Worm (Caenorhabditis elegans) whole organism, young adult: ENCODE results near the gene algn-2.
A peak's percentile ranks its signal among the peaks of the same experiment; 100 is the strongest.

Source experiments
- C06A6.2 ChIP-seq: fragments of 200-800 bp; sonication (Bioruptor generic); conservative IDR thresholded peaks from 2 replicates; pipeline ENCODE4 v1.3.6; 2022; ENCODE audit warnings: missing genetic modification characterization, missing compliant biosample characterization
- F22D6.2 ChIP-seq: sonication (generic microtip); optimal IDR thresholded peaks from 2 replicates; lab custom pipeline; 2016; ENCODE audit warnings: mild to moderate bottlenecking, missing genetic modification characterization, missing compliant biosample characterization
- K11D2.4 ChIP-seq: fragments of 200-800 bp; sonication (Bioruptor generic); IDR thresholded peaks from 2 replicates; pipeline ENCODE4 v1.3.6; 2022; ENCODE audit warnings: missing genetic modification reagents, missing genetic modification characterization, missing compliant biosample characterization
- Y67H2A.10 ChIP-seq: fragments of 200-800 bp; sonication (Bioruptor generic); conservative IDR thresholded peaks from 2 replicates; pipeline ENCODE4 v1.3.6; 2022; ENCODE audit warnings: missing genetic modification reagents, missing genetic modification characterization, missing compliant biosample characterization
- ZK185.1 ChIP-seq: sonication (generic microtip); optimal IDR thresholded peaks from 2 replicates; lab custom pipeline; 2016; ENCODE audit warnings: mild to moderate bottlenecking, missing genetic modification characterization, missing compliant biosample characterization; ENCODE audit not compliant: poor library complexity, severe bottlenecking
- aptf-3 ChIP-seq: fragments of 200-800 bp; sonication (Bioruptor generic); IDR thresholded peaks from 2 replicates; pipeline ENCODE4 v1.3.6; 2022; ENCODE audit warnings: missing genetic modification characterization, missing compliant biosample characterization
- attf-6 ChIP-seq: fragments of 200-800 bp; sonication (Bioruptor generic); IDR thresholded peaks from 2 replicates; pipeline ENCODE4 v1.3.6; 2022; ENCODE audit warnings: missing genetic modification reagents, missing genetic modification characterization, missing compliant biosample characterization
- bed-2 ChIP-seq: fragments of 200-800 bp; sonication (Bioruptor generic); IDR thresholded peaks from 2 replicates; pipeline ENCODE4 v1.3.6; 2022; ENCODE audit warnings: missing genetic modification reagents, missing genetic modification characterization, missing compliant biosample characterization
- cebp-1 ChIP-seq, 2 experiments: fragments of 200-800 bp in 1 of 2; sonication (Bioruptor generic) in 1 of 2; sonication (generic microtip) in 1 of 2; IDR thresholded peaks in 1 of 2; optimal IDR thresholded peaks in 1 of 2; 2 replicates each; pipeline versions ENCODE4 v1.3.6 to Lab custom; 2017 to 2022; ENCODE audit warnings: missing compliant biosample characterization in 2 of 2, missing genetic modification characterization in 2 of 2, mild to moderate bottlenecking in 1 of 2, missing genetic modification reagents in 1 of 2, moderate library complexity in 1 of 2
- ceh-100 ChIP-seq: fragments of 200-800 bp; sonication (Bioruptor generic); IDR thresholded peaks from 2 replicates; pipeline ENCODE4 v1.3.6; 2022; ENCODE audit warnings: missing genetic modification reagents, missing genetic modification characterization, missing compliant biosample characterization
- ceh-40 ChIP-seq: fragments of 200-800 bp; sonication (Bioruptor generic); IDR thresholded peaks from 2 replicates; pipeline ENCODE4 v1.3.6; 2022; ENCODE audit warnings: missing genetic modification characterization, missing compliant biosample characterization
- ceh-79 ChIP-seq: sonication (generic microtip); optimal IDR thresholded peaks from 2 replicates; lab custom pipeline; 2017; ENCODE audit warnings: mild to moderate bottlenecking, missing genetic modification characterization, missing compliant biosample characterization
- dox-1 ChIP-seq: fragments of 200-800 bp; sonication (Bioruptor generic); IDR thresholded peaks from 2 replicates; pipeline ENCODE4 v1.3.6; 2022; ENCODE audit warnings: missing genetic modification reagents, missing genetic modification characterization, missing compliant biosample characterization
- egrh-3 ChIP-seq: fragments of 200-800 bp; sonication (Bioruptor generic); IDR thresholded peaks from 2 replicates; pipeline ENCODE4 v1.3.6; 2022; ENCODE audit warnings: missing genetic modification reagents, missing genetic modification characterization, missing compliant biosample characterization
- ekl-4 ChIP-seq: fragments of 200-800 bp; sonication (Bioruptor generic); IDR thresholded peaks from 2 replicates; pipeline ENCODE4 v1.3.6; 2022; ENCODE audit warnings: missing genetic modification reagents, missing genetic modification characterization, missing compliant biosample characterization
- gei-17 ChIP-seq: fragments of 200-800 bp; sonication (Bioruptor generic); optimal IDR thresholded peaks from 2 replicates; lab custom pipeline; 2018; ENCODE audit warnings: mild to moderate bottlenecking, missing genetic modification characterization, missing compliant biosample characterization
- hlh-12 ChIP-seq: sonication (generic microtip); optimal IDR thresholded peaks from 2 replicates; lab custom pipeline; 2016; ENCODE audit warnings: missing genetic modification characterization, missing compliant biosample characterization
- hmg-1.2 ChIP-seq: fragments of 200-800 bp; sonication (Bioruptor generic); IDR thresholded peaks from 2 replicates; pipeline ENCODE4 v1.3.6; 2022; ENCODE audit warnings: missing genetic modification reagents, missing genetic modification characterization, missing compliant biosample characterization
- hmg-20 ChIP-seq: fragments of 200-800 bp; sonication (Bioruptor generic); IDR thresholded peaks from 2 replicates; pipeline ENCODE4 v1.3.6; 2022; ENCODE audit warnings: missing genetic modification reagents, missing genetic modification characterization, missing compliant biosample characterization
- hsf-1 ChIP-seq: fragments of 200-800 bp; sonication (Bioruptor generic); IDR thresholded peaks from 2 replicates; pipeline ENCODE4 v1.3.6; 2022; ENCODE audit warnings: missing genetic modification reagents, missing genetic modification characterization, missing compliant biosample characterization
- let-607 ChIP-seq, 2 experiments: fragments of 200-800 bp in 1 of 2; sonication (Bioruptor generic) in 1 of 2; sonication (generic microtip) in 1 of 2; optimal IDR thresholded peaks; 2 replicates each; lab custom pipeline; 2016 to 2018; ENCODE audit warnings: mild to moderate bottlenecking in 2 of 2, missing compliant biosample characterization in 2 of 2, missing genetic modification characterization in 2 of 2, moderate library complexity in 2 of 2, missing genotype in 1 of 2
- lin-26 ChIP-seq: fragments of 200-800 bp; sonication (Bioruptor generic); IDR thresholded peaks from 2 replicates; pipeline ENCODE4 v1.3.6; 2022; ENCODE audit warnings: missing genetic modification reagents, missing genetic modification characterization, missing compliant biosample characterization
- lin-35 ChIP-seq, 3 experiments: fragments of 150-350 bp in 2 of 3; sonication (generic microtip) in 1 of 3; optimal IDR thresholded peaks; 2 replicates each; lab custom pipeline; 2014 to 2018; ENCODE audit warnings: missing biosample characterization in 3 of 3, missing genetic modification characterization in 3 of 3, missing genetic modification reagents in 3 of 3
- lin-40 ChIP-seq: sonication (generic microtip); optimal IDR thresholded peaks from 2 replicates; lab custom pipeline; 2016; ENCODE audit warnings: missing genetic modification characterization, mild to moderate bottlenecking, missing compliant biosample characterization, missing genotype, missing genetic modification reagents
- lsl-1 ChIP-seq: fragments of 200-800 bp; sonication (Bioruptor generic); optimal IDR thresholded peaks from 2 replicates; lab custom pipeline; 2018; ENCODE audit warnings: mild to moderate bottlenecking, missing genetic modification characterization, moderate library complexity, missing compliant biosample characterization
- madf-10 ChIP-seq: sonication (generic microtip); optimal IDR thresholded peaks from 2 replicates; lab custom pipeline; 2016; ENCODE audit warnings: mild to moderate bottlenecking, missing genetic modification characterization, missing compliant biosample characterization
- mcd-1 ChIP-seq: fragments of 200-800 bp; sonication (Bioruptor generic); IDR thresholded peaks from 2 replicates; pipeline ENCODE4 v1.3.6; 2022; ENCODE audit warnings: missing genetic modification reagents, missing genetic modification characterization, missing compliant biosample characterization
- mel-28 ChIP-seq: sonication (generic microtip); optimal IDR thresholded peaks from 2 replicates; lab custom pipeline; 2016; ENCODE audit warnings: borderline replicate concordance, mild to moderate bottlenecking, missing genetic modification characterization, missing compliant biosample characterization
- nfyb-1 ChIP-seq: fragments of 200-800 bp; sonication (Bioruptor generic); IDR thresholded peaks from 2 replicates; pipeline ENCODE4 v1.3.6; 2022; ENCODE audit warnings: missing genetic modification reagents, missing genetic modification characterization, missing compliant biosample characterization
- nhr-80 ChIP-seq: sonication (generic microtip); optimal IDR thresholded peaks from 2 replicates; lab custom pipeline; 2016; ENCODE audit warnings: missing genetic modification characterization, missing compliant biosample characterization
- pha-4 ChIP-seq: fragments of 150-350 bp; sonication (generic microtip); optimal IDR thresholded peaks from 2 replicates; lab custom pipeline; 2014; ENCODE audit warnings: missing biosample characterization, missing genetic modification reagents, missing genetic modification characterization
- repo-1 ChIP-seq: sonication (generic microtip); optimal IDR thresholded peaks from 2 replicates; lab custom pipeline; 2017; ENCODE audit warnings: mild to moderate bottlenecking, missing genetic modification characterization, missing compliant biosample characterization
- snpc-1.1 ChIP-seq: sonication (generic microtip); optimal IDR thresholded peaks from 2 replicates; lab custom pipeline; 2017; ENCODE audit warnings: missing genetic modification characterization, mild to moderate bottlenecking, missing compliant biosample characterization, antibody characterized with exemption, moderate library complexity, missing genotype, missing genetic modification reagents; ENCODE audit not compliant: insufficient read depth
- snpc-3.4 ChIP-seq: sonication (generic microtip); optimal IDR thresholded peaks from 2 replicates; lab custom pipeline; 2017; ENCODE audit warnings: missing genetic modification characterization, mild to moderate bottlenecking, missing compliant biosample characterization, antibody characterized with exemption, moderate library complexity, missing genotype, missing genetic modification reagents
- somi-1 ChIP-seq: fragments of 200-800 bp; sonication (Bioruptor generic); optimal IDR thresholded peaks from 2 replicates; lab custom pipeline; 2018; ENCODE audit warnings: mild to moderate bottlenecking, missing genetic modification characterization, missing compliant biosample characterization
- tbp1 ChIP-seq: fragments of 200-800 bp; sonication (Bioruptor generic); optimal IDR thresholded peaks from 2 replicates; lab custom pipeline; 2018; ENCODE audit warnings: mild to moderate bottlenecking, missing genetic modification characterization, missing compliant biosample characterization
- unc-62 ChIP-seq: fragments of 150-350 bp; optimal IDR thresholded peaks from 2 replicates; lab custom pipeline; 2014; ENCODE audit warnings: missing biosample characterization, missing genetic modification reagents, missing genetic modification characterization
- xnd-1 ChIP-seq: sonication (generic microtip); optimal IDR thresholded peaks from 2 replicates; lab custom pipeline; 2016; ENCODE audit warnings: missing genotype, missing genetic modification reagents, missing genetic modification characterization, missing compliant biosample characterization
- zfh-2 ChIP-seq: fragments of 200-800 bp; sonication (Bioruptor generic); conservative IDR thresholded peaks from 2 replicates; pipeline ENCODE4 v1.3.6; 2022; ENCODE audit warnings: missing genetic modification reagents, missing genetic modification characterization, missing compliant biosample characterization
- zim-3 ChIP-seq: sonication (generic microtip); optimal IDR thresholded peaks from 2 replicates; lab custom pipeline; 2017; ENCODE audit warnings: mild to moderate bottlenecking, missing genetic modification characterization, moderate library complexity, missing compliant biosample characterization
- ztf-26 ChIP-seq: sonication (generic microtip); optimal IDR thresholded peaks from 2 replicates; lab custom pipeline; 2017; ENCODE audit warnings: missing genetic modification characterization, missing compliant biosample characterization
- ztf-3 ChIP-seq: fragments of 200-800 bp; sonication (Bioruptor generic); optimal IDR thresholded peaks from 2 replicates; lab custom pipeline; 2018; ENCODE audit warnings: mild to moderate bottlenecking, missing genetic modification characterization, missing compliant biosample characterization

The algn-2 gene

ce11 chrII:5336660-5337494 is 38.2 kb upstream of the algn-2 start (continued):
- peak; percentile 45 for TF ChIP-seq somi-1 (GFP tag; lab: Kevin White, UChicago)
- TF ChIP-seq ztf-3 = no peak
- no peak for TF ChIP-seq lsl-1 (GFP tag; lab: Kevin White, UChicago)
- TF ChIP-seq lin-40 = peak; percentile 67
- peak; percentile 40; the same call in 1 of the 2 replicates for TF ChIP-seq dox-1
- TF ChIP-seq tbp1 (GFP tag; lab: Kevin White, UChicago) = peak; percentile 21
- peak in 1 of 3 experiments; percentile 40 for TF ChIP-seq lin-35 (GFP tag; optimal IDR thresholded peaks at IDR 0.05; lab: Kevin White, UChicago)
- no peak for TF ChIP-seq hlh-12 (tag; lab: Kevin White, UChicago)
- no peak for TF ChIP-seq mel-28 (tag; lab: Kevin White, UChicago)
- peak; percentile 11 for TF ChIP-seq ztf-26 (tag; lab: Kevin White, UChicago)
- no peak for TF ChIP-seq cebp-1 (GFP tag; IDR thresholded peaks at IDR 0.05; lab: Robert Waterston, UW)
- peak; percentile 69 for TF ChIP-seq cebp-1 (tag; optimal IDR thresholded peaks at IDR 0.05; lab: Kevin White, UChicago)
- 0 out of 2 replicates have a peak, but pooled peaks have one; percentile 13 for TF ChIP-seq ceh-100 (GFP tag; lab: Robert Waterston, UW)
- peak; percentile 90 for TF ChIP-seq zfh-2 (GFP tag; lab: Robert Waterston, UW)
- TF ChIP-seq madf-10 (tag; lab: Kevin White, UChicago) = peak; percentile 15
- TF ChIP-seq ZK185.1 (tag; lab: Kevin White, UChicago) = peak; percentile 45
- no peak for TF ChIP-seq Y67H2A.10 (GFP tag; lab: Robert Waterston, UW)
- TF ChIP-seq unc-62 (GFP tag; lab: Kevin White, UChicago) = peak; percentile 54
- no peak for TF ChIP-seq snpc-1.1
- peak; percentile 49; the same call in 1 of the 2 replicates for TF ChIP-seq nfyb-1 (GFP tag; lab: Robert Waterston, UW)
- TF ChIP-seq K11D2.4 (GFP tag; lab: Robert Waterston, UW) = peak; percentile 66
- TF ChIP-seq hmg-1.2 (GFP tag; lab: Robert Waterston, UW) = peak; percentile 81
- 0 out of 2 replicates have a peak, but pooled peaks have one; percentile 10 for TF ChIP-seq C06A6.2
- TF ChIP-seq mcd-1 (GFP tag; lab: Robert Waterston, UW) = peak; percentile 40; the same call in 1 of the 2 replicates
- TF ChIP-seq, all 124 proteins: peak for 29

DNA sequence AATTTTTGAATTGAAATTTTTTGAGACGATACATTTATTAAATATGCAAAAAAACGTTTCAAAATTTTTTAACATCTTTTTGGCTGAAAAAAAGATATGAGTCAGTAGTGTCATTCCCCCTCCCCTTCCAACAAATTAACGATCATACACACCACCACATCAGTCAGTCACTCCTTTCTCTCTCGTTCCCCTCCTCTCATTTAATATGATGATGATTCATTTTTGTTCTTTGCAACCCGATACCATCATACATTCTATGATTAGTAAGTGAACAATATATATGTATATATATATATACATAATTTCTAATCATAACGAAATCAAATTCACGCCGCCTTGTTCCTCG is 37.6 kb upstream of the algn-2 start:
- TF ChIP-seq egrh-3 (GFP tag; lab: Robert Waterston, UW) (no peak), lin-26 (GFP tag; lab: Robert Waterston, UW) (0 out of 2 replicates have a peak, but pooled peaks have one; percentile 8), unc-62 (GFP tag; lab: Kevin White, UChicago) (peak; percentile 21), ztf-26 (tag; lab: Kevin White, UChicago) (no peak), cebp-1 (GFP tag; IDR thresholded peaks at IDR 0.05; lab: Robert Waterston, UW) (no peak), cebp-1 (tag; optimal IDR thresholded peaks at IDR 0.05; lab: Kevin White, UChicago) (no peak), nhr-80 (peak; percentile 31), lin-40 (no peak), zim-3 (no peak)

DNA sequence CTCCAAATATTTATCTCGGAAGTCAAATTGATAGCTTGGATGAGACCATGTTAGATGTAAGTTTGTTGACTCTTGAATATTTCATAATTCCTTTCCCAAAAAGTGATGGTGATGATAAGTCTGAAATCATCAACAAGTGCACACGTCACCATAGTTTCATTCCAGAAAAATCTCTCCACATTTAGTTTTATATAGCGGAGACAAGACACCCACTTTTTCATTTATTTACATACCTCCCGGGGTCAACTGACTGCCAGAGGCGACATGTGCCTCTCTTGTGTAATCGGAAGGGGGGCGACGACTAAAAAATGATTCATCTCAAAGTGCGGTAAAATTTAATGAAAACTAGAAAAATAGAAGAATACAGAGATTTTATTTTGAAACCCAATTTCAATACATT is 36.8 kb upstream of the algn-2 start:
- TF ChIP-seq lin-40 (no peak), aptf-3 (GFP tag; lab: Robert Waterston, UW) (no peak), hsf-1 (GFP tag; lab: Robert Waterston, UW) (0 out of 2 replicates have a peak, but pooled peaks have one; percentile 35), ekl-4 (0 out of 2 replicates have a peak, but pooled peaks have one; percentile 10), pha-4 (peak; percentile 56), tbp1 (GFP tag; lab: Kevin White, UChicago) (no peak), hmg-20 (GFP tag; lab: Robert Waterston, UW) (no peak), ceh-79 (tag; lab: Kevin White, UChicago) (no peak), xnd-1 (no peak), repo-1 (tag; lab: Kevin White, UChicago) (no peak), F22D6.2 (tag; lab: Kevin White, UChicago) (no peak), nhr-80 (peak; percentile 18), let-607 (tag; optimal IDR thresholded peaks at IDR 0.05; lab: Kevin White, UChicago) (peak in 1 of 2 experiments; percentile 2), gei-17 (no peak), cebp-1 (GFP tag; IDR thresholded peaks at IDR 0.05; lab: Robert Waterston, UW) (peak; percentile 74), cebp-1 (tag; optimal IDR thresholded peaks at IDR 0.05; lab: Kevin White, UChicago) (peak; percentile 82), ceh-40 (GFP tag; lab: Robert Waterston, UW) (no peak), bed-2 (GFP tag; lab: Robert Waterston, UW) (no peak), somi-1 (GFP tag; lab: Kevin White, UChicago) (no peak), attf-6 (GFP tag; lab: Robert Waterston, UW) (no peak), snpc-3.4 (tag; lab: Kevin White, UChicago) (no peak)
